Worm (Caenorhabditis elegans) whole organism, L2 larva: Measurements from ENCODE around the gene Y37E11AL.3.

Source experiments
- C34F6.9 ChIP-seq: fragments of 150-350 bp; optimal IDR thresholded peaks from 2 replicates; lab custom pipeline; 2014; ENCODE audit warnings: missing biosample characterization, missing genetic modification characterization
- F13H6.1 ChIP-seq: sonication (generic microtip); optimal IDR thresholded peaks from 2 replicates; lab custom pipeline; 2016; ENCODE audit warnings: missing genetic modification characterization, missing compliant biosample characterization
- R02D3.7 ChIP-seq: fragments of 150-350 bp; optimal IDR thresholded peaks from 2 replicates; lab custom pipeline; 2014; ENCODE audit warnings: missing biosample characterization, missing genetic modification characterization
- aly-2 ChIP-seq: fragments of 150-350 bp; optimal IDR thresholded peaks from 2 replicates; lab custom pipeline; 2014; ENCODE audit warnings: missing biosample characterization, missing genetic modification characterization
- ama-1 ChIP-seq: fragments of 150-350 bp; optimal IDR thresholded peaks from 2 replicates; lab custom pipeline; 2018; ENCODE audit warnings: inconsistent platforms
- blmp-1 ChIP-seq: sonication (generic microtip); optimal IDR thresholded peaks from 2 replicates; lab custom pipeline; 2017; ENCODE audit warnings: missing genetic modification characterization, mild to moderate bottlenecking, missing compliant biosample characterization, antibody characterized with exemption, moderate library complexity; ENCODE audit not compliant: insufficient read depth
- ceh-16 ChIP-seq: fragments of 150-350 bp; optimal IDR thresholded peaks from 2 replicates; lab custom pipeline; 2014; ENCODE audit warnings: missing biosample characterization, missing genetic modification characterization
- crh-2 ChIP-seq: sonication (generic microtip); optimal IDR thresholded peaks from 2 replicates; lab custom pipeline; 2017; ENCODE audit warnings: missing biosample characterization, missing genetic modification characterization
- dmd-4 ChIP-seq: sonication (generic microtip); optimal IDR thresholded peaks from 2 replicates; lab custom pipeline; 2017; ENCODE audit warnings: missing biosample characterization, missing genetic modification characterization
- egl-27 ChIP-seq: sonication (generic microtip); optimal IDR thresholded peaks from 3 replicates; lab custom pipeline; 2017; ENCODE audit warnings: missing biosample characterization, missing genetic modification reagents, missing genetic modification characterization
- elt-1 ChIP-seq: fragments of 150-350 bp; optimal IDR thresholded peaks from 2 replicates; lab custom pipeline; 2014; ENCODE audit warnings: missing biosample characterization, missing genetic modification characterization
- elt-3 ChIP-seq: sonication (generic microtip); optimal IDR thresholded peaks from 2 replicates; lab custom pipeline; 2017; ENCODE audit warnings: missing biosample characterization, missing genetic modification characterization
- fos-1 ChIP-seq: fragments of 150-350 bp; optimal IDR thresholded peaks from 2 replicates; lab custom pipeline; 2014; ENCODE audit warnings: missing biosample characterization, missing genetic modification characterization
- gmeb-1 ChIP-seq: fragments of 150-350 bp; optimal IDR thresholded peaks from 2 replicates; lab custom pipeline; 2014; ENCODE audit warnings: missing biosample characterization, missing genetic modification characterization
- lin-11 ChIP-seq: fragments of 150-350 bp; sonication (generic microtip); optimal IDR thresholded peaks from 2 replicates; lab custom pipeline; 2014; ENCODE audit warnings: missing biosample characterization, missing genetic modification characterization, inconsistent platforms, mixed read lengths
- lin-13 ChIP-seq: fragments of 150-350 bp; optimal IDR thresholded peaks from 2 replicates; lab custom pipeline; 2014; ENCODE audit warnings: missing biosample characterization, missing genetic modification reagents, missing genetic modification characterization
- lin-39 ChIP-seq: fragments of 150-350 bp; optimal IDR thresholded peaks from 2 replicates; lab custom pipeline; 2014; ENCODE audit warnings: missing biosample characterization, missing genetic modification reagents, missing genetic modification characterization
- lsy-2 ChIP-seq, 2 experiments: fragments of 150-350 bp in 1 of 2; sonication (generic microtip) in 1 of 2; optimal IDR thresholded peaks; 2 replicates each; lab custom pipeline; 2014 to 2017; ENCODE audit warnings: missing biosample characterization in 2 of 2, missing genetic modification characterization in 2 of 2
- mab-5 ChIP-seq: fragments of 150-350 bp; optimal IDR thresholded peaks from 2 replicates; lab custom pipeline; 2014; ENCODE audit warnings: missing biosample characterization, missing genetic modification characterization
- mbf-1 ChIP-seq: sonication (generic microtip); optimal IDR thresholded peaks from 2 replicates; lab custom pipeline; 2017; ENCODE audit warnings: missing biosample characterization, missing genetic modification characterization
- mdl-1 ChIP-seq, 2 experiments: fragments of 150-350 bp in 1 of 2; sonication (generic microtip) in 1 of 2; optimal IDR thresholded peaks; 2 replicates each; lab custom pipeline; 2017; ENCODE audit warnings: missing biosample characterization in 2 of 2, missing genetic modification characterization in 2 of 2
- nhr-10 ChIP-seq: sonication (generic microtip); optimal IDR thresholded peaks from 2 replicates; lab custom pipeline; 2017; ENCODE audit warnings: missing biosample characterization, missing genetic modification characterization
- nhr-11 ChIP-seq: fragments of 150-350 bp; optimal IDR thresholded peaks from 2 replicates; lab custom pipeline; 2014; ENCODE audit warnings: missing biosample characterization, missing genetic modification characterization
- nhr-12 ChIP-seq: fragments of 150-350 bp; optimal IDR thresholded peaks from 2 replicates; lab custom pipeline; 2014; ENCODE audit warnings: missing biosample characterization, missing genetic modification characterization
- nhr-129 ChIP-seq: fragments of 150-350 bp; optimal IDR thresholded peaks from 2 replicates; lab custom pipeline; 2014; ENCODE audit warnings: missing biosample characterization, missing genetic modification characterization
- nhr-21 ChIP-seq: fragments of 150-350 bp; optimal IDR thresholded peaks from 2 replicates; lab custom pipeline; 2014; ENCODE audit warnings: missing biosample characterization, missing genetic modification characterization
- nhr-23 ChIP-seq: fragments of 150-350 bp; optimal IDR thresholded peaks from 2 replicates; lab custom pipeline; 2014; ENCODE audit warnings: missing biosample characterization, missing genetic modification reagents, missing genetic modification characterization
- nhr-237 ChIP-seq: fragments of 150-350 bp; optimal IDR thresholded peaks from 2 replicates; lab custom pipeline; 2014; ENCODE audit warnings: missing biosample characterization, missing genetic modification characterization
- nhr-25 ChIP-seq: fragments of 150-350 bp; sonication (generic microtip); optimal IDR thresholded peaks from 3 replicates; lab custom pipeline; 2014; ENCODE audit warnings: missing biosample characterization, missing genetic modification characterization
- nhr-6 ChIP-seq: fragments of 150-350 bp; optimal IDR thresholded peaks from 2 replicates; lab custom pipeline; 2014; ENCODE audit warnings: missing biosample characterization, missing genetic modification characterization
- nhr-77 ChIP-seq: fragments of 150-350 bp; optimal IDR thresholded peaks from 2 replicates; lab custom pipeline; 2014; ENCODE audit warnings: missing biosample characterization, missing genetic modification characterization
- peb-1 ChIP-seq: fragments of 150-350 bp; optimal IDR thresholded peaks from 2 replicates; lab custom pipeline; 2014; ENCODE audit warnings: missing biosample characterization, missing genetic modification characterization
- sem-4 ChIP-seq: fragments of 150-350 bp; optimal IDR thresholded peaks from 2 replicates; lab custom pipeline; 2014; ENCODE audit warnings: missing biosample characterization, missing genetic modification reagents, missing genetic modification characterization
- sma-3 ChIP-seq: sonication (generic microtip); optimal IDR thresholded peaks from 2 replicates; lab custom pipeline; 2016; ENCODE audit warnings: missing genetic modification reagents, missing genetic modification characterization, missing compliant biosample characterization
- sma-9 ChIP-seq, 2 experiments: fragments of 150-350 bp in 1 of 2; sonication (generic microtip) in 1 of 2; optimal IDR thresholded peaks; 2 replicates each; lab custom pipeline; 2014 to 2016; ENCODE audit warnings: missing genetic modification characterization in 2 of 2, mild to moderate bottlenecking in 1 of 2, missing biosample characterization in 1 of 2, missing compliant biosample characterization in 1 of 2, missing genetic modification reagents in 1 of 2, moderate library complexity in 1 of 2
- snpc-4 ChIP-seq: fragments of 150-350 bp; optimal IDR thresholded peaks from 2 replicates; lab custom pipeline; 2014; ENCODE audit warnings: missing biosample characterization, missing genetic modification characterization
- unc-39 ChIP-seq: fragments of 150-350 bp; optimal IDR thresholded peaks from 2 replicates; lab custom pipeline; 2014; ENCODE audit warnings: missing biosample characterization, missing genetic modification characterization
- unc-55 ChIP-seq: fragments of 150-350 bp; sonication (generic microtip); optimal IDR thresholded peaks from 3 replicates; lab custom pipeline; 2014; ENCODE audit warnings: missing biosample characterization, missing genetic modification reagents, missing genetic modification characterization
- unc-62 ChIP-seq: fragments of 150-350 bp; optimal IDR thresholded peaks from 2 replicates; lab custom pipeline; 2014; ENCODE audit warnings: missing biosample characterization, missing genetic modification reagents, missing genetic modification characterization
- zag-1 ChIP-seq: fragments of 150-350 bp; optimal IDR thresholded peaks from 2 replicates; lab custom pipeline; 2014; ENCODE audit warnings: missing biosample characterization, missing genetic modification characterization
- ztf-1 ChIP-seq: fragments of 200-800 bp; sonication (Bioruptor generic); conservative IDR thresholded peaks from 2 replicates; pipeline ENCODE4 v1.3.6; 2022; ENCODE audit warnings: missing genetic modification characterization, missing compliant biosample characterization
- ztf-11 ChIP-seq: sonication (generic microtip); optimal IDR thresholded peaks from 2 replicates; lab custom pipeline; 2017; ENCODE audit warnings: missing biosample characterization, missing genetic modification characterization
- ztf-4 ChIP-seq: fragments of 150-350 bp; optimal IDR thresholded peaks from 2 replicates; lab custom pipeline; 2014; ENCODE audit warnings: missing biosample characterization, missing genetic modification characterization

Y37E11AL.3 gene

ce11 chrIV:3694638-3695037 lies at the start of gene Y37E11AL.3, which contains the start of gene taf-6.2:
Gene Y37E11AL.3 (plus strand): TSS chrIV:3694935.
Gene taf-6.2 (minus strand): TSS chrIV:3694733.
- peak; percentile 1 for TF ChIP-seq F13H6.1 (tag; lab: Kevin White, UChicago)
- TF ChIP-seq snpc-4 (tag; lab: Kevin White, UChicago), result no peak
- TF ChIP-seq unc-55, result peak; percentile 74
- no peak for TF ChIP-seq nhr-77 (tag; lab: Kevin White, UChicago)
- TF ChIP-seq nhr-6 (tag; lab: Kevin White, UChicago), result no peak
- peak; percentile 50 for TF ChIP-seq lin-13 (GFP tag; lab: Kevin White, UChicago)
- no peak for TF ChIP-seq nhr-237
- no peak for TF ChIP-seq lin-39 (tag; lab: Kevin White, UChicago)
- no peak for TF ChIP-seq ceh-16 (tag; lab: Kevin White, UChicago)
- TF ChIP-seq fos-1 (tag; lab: Kevin White, UChicago), result no peak
- TF ChIP-seq sem-4 (tag; lab: Kevin White, UChicago), result no peak
- TF ChIP-seq nhr-11, result no peak
- TF ChIP-seq peb-1 (tag; lab: Kevin White, UChicago), result no peak
- TF ChIP-seq aly-2, result no peak
- peak; percentile 73 for TF ChIP-seq C34F6.9 (tag; lab: Kevin White, UChicago)
- TF ChIP-seq sma-9 (GFP tag; optimal IDR thresholded peaks at IDR 0.05; lab: Kevin White, UChicago), result no peak
- no peak for TF ChIP-seq sma-9 (tag; optimal IDR thresholded peaks at IDR 0.05; lab: Kevin White, UChicago)
- no peak for TF ChIP-seq ztf-11 (tag; lab: Kevin White, UChicago)
- peak; percentile 14 for TF ChIP-seq nhr-25 (tag; lab: Kevin White, UChicago)
- no peak for TF ChIP-seq unc-39
- TF ChIP-seq elt-1 (tag; lab: Kevin White, UChicago), result no peak
- no peak for TF ChIP-seq nhr-21 (tag; lab: Kevin White, UChicago)
- TF ChIP-seq zag-1 (tag; lab: Kevin White, UChicago), result no peak
- no peak for TF ChIP-seq mab-5
- no peak for TF ChIP-seq mdl-1 (tag; optimal IDR thresholded peaks at IDR 0.05; lab: Kevin White, UChicago)
- no peak for TF ChIP-seq nhr-23 (tag; lab: Kevin White, UChicago)
- TF ChIP-seq nhr-12, result no peak
- peak; percentile 54 for TF ChIP-seq sma-3
- TF ChIP-seq unc-62 (GFP tag; lab: Kevin White, UChicago), result no peak
- no peak for TF ChIP-seq ama-1
- TF ChIP-seq gmeb-1, result peak; percentile 93
- TF ChIP-seq blmp-1 (tag; lab: Kevin White, UChicago), result no peak
- no peak for TF ChIP-seq mbf-1 (tag; lab: Kevin White, UChicago)
- TF ChIP-seq nhr-129 (tag; lab: Kevin White, UChicago), result peak; percentile 33
- no peak for TF ChIP-seq ztf-4 (tag; lab: Kevin White, UChicago)
- peak; percentile 52 for TF ChIP-seq crh-2 (tag; lab: Kevin White, UChicago)
- TF ChIP-seq lsy-2 (tag; optimal IDR thresholded peaks at IDR 0.05; lab: Kevin White, UChicago), result peak; percentile 61 to 77
- no peak for TF ChIP-seq egl-27
- peak; percentile 43 for TF ChIP-seq lin-11 (tag; lab: Kevin White, UChicago)

- TF ChIP-seq elt-3 (tag; lab: Kevin White, UChicago) (no peak), peb-1 (tag; lab: Kevin White, UChicago) (no peak), ztf-1 (GFP tag; lab: Robert Waterston, UW) (no peak), ceh-16 (tag; lab: Kevin White, UChicago) (no peak), F13H6.1 (tag; lab: Kevin White, UChicago) (no peak), nhr-77 (tag; lab: Kevin White, UChicago) (no peak), ztf-11 (tag; lab: Kevin White, UChicago) (no peak), nhr-23 (tag; lab: Kevin White, UChicago) (no peak), R02D3.7 (no peak), nhr-10 (tag; lab: Kevin White, UChicago) (no peak), dmd-4 (tag; lab: Kevin White, UChicago) (no peak), mdl-1 (tag; optimal IDR thresholded peaks at IDR 0.05; lab: Kevin White, UChicago) (no peak), nhr-6 (tag; lab: Kevin White, UChicago) (no peak), aly-2 (no peak), elt-1 (tag; lab: Kevin White, UChicago) (no peak)
Observed at ce11 chrIV:3645487-3645886, 49.2 kb upstream of the Y37E11AL.3 start.
